Worm (Caenorhabditis elegans): Measurements from ENCODE around the gene flh-2.

The flh-2 gene

DNA sequence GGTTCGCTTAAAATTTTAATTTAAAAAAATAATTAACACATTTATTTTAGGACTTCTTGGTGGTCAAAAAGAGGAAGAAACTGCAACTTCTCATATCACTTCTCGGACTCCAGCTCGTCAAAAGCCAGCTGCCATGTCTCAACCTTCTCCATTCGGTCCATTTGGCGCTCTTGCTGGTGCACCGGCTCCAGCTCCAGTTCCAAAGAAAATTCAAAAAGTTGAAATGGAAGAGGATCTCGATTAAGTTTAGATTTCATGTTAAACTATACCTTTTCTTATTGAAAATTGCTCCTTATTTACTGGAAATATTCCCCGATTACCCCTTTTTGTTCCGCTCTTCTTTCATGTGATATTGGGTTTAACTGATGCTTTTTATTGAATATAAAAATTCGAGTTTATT lies 38.2 kb upstream of the flh-2 start:
- TF ChIP-seq ahr-1 (tag; optimal IDR thresholded peaks at IDR 0.05) (no peak), pax-1 (tag; optimal IDR thresholded peaks at IDR 0.05) (no peak), ceh-34 (tag; optimal IDR thresholded peaks at IDR 0.05) (no peak), ets-4 (tag; optimal IDR thresholded peaks at IDR 0.05) (no peak), dve-1 (tag; optimal IDR thresholded peaks at IDR 0.05) (no peak), ceh-6 (GFP tag; optimal IDR thresholded peaks at IDR 0.05) (no peak), ceh-31 (tag; optimal IDR thresholded peaks at IDR 0.05) (no peak), npax-4 (tag; optimal IDR thresholded peaks at IDR 0.05) (no peak), ceh-9 (tag; optimal IDR thresholded peaks at IDR 0.05) (no peak), fkh-10 (GFP tag; optimal IDR thresholded peaks at IDR 0.05) (no peak), pha-4 (tag; optimal IDR thresholded peaks at IDR 0.05) (no peak), pat-9 (tag; optimal IDR thresholded peaks at IDR 0.05) (no peak), pha-2 (tag; optimal IDR thresholded peaks at IDR 0.05) (no peak), K02D7.2 (tag; optimal IDR thresholded peaks at IDR 0.05) (no peak), rnt-1 (tag; optimal IDR thresholded peaks at IDR 0.05) (no peak)

DNA sequence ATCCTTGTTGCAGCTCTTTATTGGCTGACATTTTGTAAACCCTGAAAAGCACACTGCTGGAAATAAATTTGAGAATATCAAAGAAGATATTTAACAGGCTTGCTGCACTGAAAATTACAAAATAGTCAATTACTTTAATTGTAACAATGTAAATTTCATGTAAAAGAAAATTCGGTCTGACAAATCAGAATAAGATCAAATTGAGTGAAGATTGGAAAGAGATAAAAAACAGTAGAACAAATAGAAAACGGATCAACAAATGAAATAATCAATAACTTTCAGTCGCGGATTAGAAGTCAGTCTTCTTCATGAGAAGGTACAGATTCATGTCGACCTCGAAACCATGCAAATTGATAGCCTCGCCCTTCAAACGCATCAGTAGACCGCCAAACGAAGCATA lies 34.8 kb upstream of the flh-2 start, which contains the start of gene rars-1:
rars-1 (minus strand) TSS at position 101 of the 400 bp plus-strand sequence.
- TF ChIP-seq ceh-34 (tag; optimal IDR thresholded peaks at IDR 0.05), result no peak
- no peak for TF ChIP-seq hlh-15 (tag; optimal IDR thresholded peaks at IDR 0.05)
- no peak for TF ChIP-seq pat-9 (tag; optimal IDR thresholded peaks at IDR 0.05)
- TF ChIP-seq ceh-2 (tag; optimal IDR thresholded peaks at IDR 0.05), result no peak
- TF ChIP-seq lim-6 (tag; optimal IDR thresholded peaks at IDR 0.05), result no peak
- no peak for TF ChIP-seq fax-1 (tag; optimal IDR thresholded peaks at IDR 0.05)
- no peak for TF ChIP-seq tbx-7 (tag; optimal IDR thresholded peaks at IDR 0.05)
- no peak for TF ChIP-seq T23F11.4 (GFP tag; optimal IDR thresholded peaks at IDR 0.05)
- no peak for TF ChIP-seq lin-11 (tag; optimal IDR thresholded peaks at IDR 0.05)
- TF ChIP-seq fkh-6 (tag; optimal IDR thresholded peaks at IDR 0.05), result no peak

DNA sequence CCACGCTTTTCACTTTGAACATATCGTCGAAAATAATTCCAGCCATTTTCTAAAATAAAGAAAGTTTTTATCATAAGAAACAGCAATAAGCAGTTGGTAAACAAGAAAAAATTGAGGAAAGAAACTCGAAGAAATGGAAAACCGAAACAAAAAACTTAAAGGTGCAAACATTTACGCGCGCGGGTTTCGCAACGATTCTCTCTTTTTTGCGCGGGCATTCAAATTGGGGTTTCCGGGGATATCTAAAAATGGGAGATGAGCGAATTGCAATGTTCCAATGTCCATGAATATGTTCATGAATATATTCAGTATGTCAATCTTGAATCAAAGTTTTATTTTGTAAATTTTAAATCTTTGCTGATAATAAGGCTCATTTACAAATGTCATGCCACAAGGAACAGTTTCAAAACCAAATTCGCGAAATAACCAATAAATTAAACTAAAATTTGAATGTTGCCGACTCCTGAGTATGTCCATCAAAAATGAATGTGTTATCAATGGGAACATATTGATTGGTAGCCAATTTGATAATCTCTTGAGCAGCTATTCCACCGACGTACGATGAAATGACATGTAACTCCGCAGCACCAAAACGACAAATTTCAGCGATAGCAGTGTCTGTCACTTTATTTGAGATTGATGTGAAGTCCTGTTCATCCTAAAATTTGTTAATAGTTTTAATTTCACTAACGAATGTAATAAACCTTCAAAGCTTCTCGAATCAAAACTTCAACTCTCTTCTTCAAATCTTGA lies 33.8 kb upstream of the flh-2 start, which contains the start of gene rpb-8:
rpb-8 (minus strand) TSS at position 49 of the 753 bp plus-strand sequence.
- TF ChIP-seq ceh-31 (tag; optimal IDR thresholded peaks at IDR 0.05) (peak; percentile 41), unc-42 (tag; optimal IDR thresholded peaks at IDR 0.05) (peak; percentile 15), nfya-1 (tag; optimal IDR thresholded peaks at IDR 0.05) (peak; percentile 46), eyg-1 (tag; optimal IDR thresholded peaks at IDR 0.05) (no peak)

DNA sequence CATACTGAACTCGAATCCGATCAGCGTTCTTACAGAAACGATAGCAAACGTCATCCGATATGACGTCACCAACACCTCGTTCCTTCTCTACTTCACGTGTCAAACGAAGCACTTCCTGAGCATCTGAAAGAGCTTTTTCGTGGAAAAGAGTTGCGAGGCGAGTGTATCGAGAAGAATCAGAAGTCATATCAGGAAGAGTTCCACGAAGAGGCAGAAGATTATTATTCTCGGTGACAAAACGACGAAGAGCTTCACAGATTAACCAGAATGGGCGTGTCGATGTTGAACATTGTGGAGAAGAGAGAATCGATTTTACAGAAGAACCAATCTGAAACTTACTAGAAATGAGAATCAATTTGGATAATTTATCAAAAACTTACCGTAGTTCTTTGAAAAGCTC lies 33.0 kb upstream of the flh-2 start:
- TF ChIP-seq hlh-13 (GFP tag; optimal IDR thresholded peaks at IDR 0.05), result no peak
- no peak for TF ChIP-seq eyg-1 (tag; optimal IDR thresholded peaks at IDR 0.05)
- no peak for TF ChIP-seq ceh-19 (GFP tag; optimal IDR thresholded peaks at IDR 0.05)
- no peak for TF ChIP-seq nfya-1 (tag; optimal IDR thresholded peaks at IDR 0.05)
- TF ChIP-seq ama-1 (optimal IDR thresholded peaks at IDR 0.05), result no peak
- no peak for TF ChIP-seq hlh-15 (tag; optimal IDR thresholded peaks at IDR 0.05)

DNA sequence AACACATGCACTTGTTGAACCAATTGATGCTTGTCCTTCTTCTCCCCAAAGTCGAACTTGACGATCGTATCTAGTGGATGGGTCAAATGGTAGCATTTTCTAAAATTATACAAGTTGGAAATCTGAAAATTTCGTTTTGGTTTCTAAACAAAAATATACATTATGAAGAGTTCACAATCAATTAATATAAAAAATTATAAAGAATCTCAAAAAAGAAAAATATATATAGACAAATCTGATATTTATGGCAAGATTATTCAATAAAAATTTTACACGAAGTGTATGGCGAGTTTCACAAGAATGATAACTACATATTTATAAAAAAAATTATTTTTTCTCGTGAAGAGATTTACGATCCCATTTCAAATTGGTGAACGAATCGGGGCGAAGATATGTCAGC lies 31.7 kb upstream of the flh-2 start, which contains the start of gene ula-1:
ula-1 (minus strand) TSS at position 101 of the 400 bp plus-strand sequence.
- no peak for TF ChIP-seq tbx-2 (tag; optimal IDR thresholded peaks at IDR 0.05)
- TF ChIP-seq mec-3 (tag; optimal IDR thresholded peaks at IDR 0.05; ENCODE audit: borderline replicate concordance), result no peak
- TF ChIP-seq madf-2 (tag; optimal IDR thresholded peaks at IDR 0.05), result no peak
- TF ChIP-seq ceh-2 (tag; optimal IDR thresholded peaks at IDR 0.05), result no peak
- no peak for TF ChIP-seq pat-9 (tag; optimal IDR thresholded peaks at IDR 0.05)
- no peak for TF ChIP-seq hlh-15 (tag; optimal IDR thresholded peaks at IDR 0.05)
- TF ChIP-seq ceh-24 (tag; optimal IDR thresholded peaks at IDR 0.05), result no peak
- TF ChIP-seq ama-1 (optimal IDR thresholded peaks at IDR 0.05), result no peak
- no peak for TF ChIP-seq ahr-1 (tag; optimal IDR thresholded peaks at IDR 0.05)
- no peak for TF ChIP-seq ceh-6 (GFP tag; optimal IDR thresholded peaks at IDR 0.05)
- no peak for TF ChIP-seq ceh-14 (tag; optimal IDR thresholded peaks at IDR 0.05)
- no peak for TF ChIP-seq ceh-19 (GFP tag; optimal IDR thresholded peaks at IDR 0.05)
- TF ChIP-seq pag-3 (tag; optimal IDR thresholded peaks at IDR 0.05; ENCODE audit: borderline replicate concordance), result no peak
- TF ChIP-seq ceh-18 (tag; optimal IDR thresholded peaks at IDR 0.05), result no peak
